Worm (Caenorhabditis elegans) whole organism, late embryonic: Measurements from ENCODE around the gene fbxa-32.

Source experiments
- ama-1 ChIP-seq: fragments of 150-350 bp; optimal IDR thresholded peaks from 2 replicates; lab custom pipeline; 2014
- ceh-14 ChIP-seq: sonication (generic microtip); optimal IDR thresholded peaks from 2 replicates; lab custom pipeline; 2016; ENCODE audit warnings: missing genotype, missing genetic modification characterization, missing compliant biosample characterization
- ceh-18 ChIP-seq: sonication (generic microtip); optimal IDR thresholded peaks from 2 replicates; lab custom pipeline; 2016; ENCODE audit warnings: missing genetic modification characterization, missing compliant biosample characterization
- ceh-19 ChIP-seq: fragments of 200-800 bp; sonication (Bioruptor generic); optimal IDR thresholded peaks from 2 replicates; lab custom pipeline; 2018; ENCODE audit warnings: mild to moderate bottlenecking, missing genetic modification characterization, missing compliant biosample characterization
- ceh-2 ChIP-seq: sonication (generic microtip); optimal IDR thresholded peaks from 2 replicates; lab custom pipeline; 2016; ENCODE audit warnings: missing genotype, missing genetic modification characterization, missing compliant biosample characterization
- ceh-22 ChIP-seq: sonication (generic microtip); optimal IDR thresholded peaks from 2 replicates; lab custom pipeline; 2017; ENCODE audit warnings: missing biosample characterization, missing genetic modification characterization
- ceh-24 ChIP-seq: sonication (generic microtip); optimal IDR thresholded peaks from 2 replicates; lab custom pipeline; 2016; ENCODE audit warnings: mild to moderate bottlenecking, missing genetic modification characterization, missing compliant biosample characterization
- ceh-30 ChIP-seq: fragments of 150-350 bp; optimal IDR thresholded peaks from 2 replicates; lab custom pipeline; 2014; ENCODE audit warnings: missing biosample characterization, missing genetic modification characterization
- ceh-31 ChIP-seq: sonication (generic microtip); optimal IDR thresholded peaks from 2 replicates; lab custom pipeline; 2016; ENCODE audit warnings: missing genetic modification characterization, missing compliant biosample characterization
- ceh-34 ChIP-seq: sonication (generic microtip); optimal IDR thresholded peaks from 2 replicates; lab custom pipeline; 2016; ENCODE audit warnings: mild to moderate bottlenecking, missing genetic modification characterization, missing compliant biosample characterization
- che-1 ChIP-seq: sonication (generic microtip); optimal IDR thresholded peaks from 2 replicates; lab custom pipeline; 2016; ENCODE audit warnings: mild to moderate bottlenecking, missing genetic modification characterization, missing compliant biosample characterization
- dve-1 ChIP-seq: sonication (generic microtip); optimal IDR thresholded peaks from 2 replicates; lab custom pipeline; 2017; ENCODE audit warnings: antibody characterized with exemption, mild to moderate bottlenecking, missing genetic modification characterization, missing compliant biosample characterization
- elt-2 ChIP-seq: sonication (generic microtip); optimal IDR thresholded peaks from 2 replicates; lab custom pipeline; 2016; ENCODE audit warnings: missing genetic modification reagents, missing genetic modification characterization, missing compliant biosample characterization
- eyg-1 ChIP-seq: sonication (generic microtip); optimal IDR thresholded peaks from 2 replicates; lab custom pipeline; 2016; ENCODE audit warnings: missing genotype, missing genetic modification characterization, missing compliant biosample characterization
- fkh-10 ChIP-seq: fragments of 150-350 bp; optimal IDR thresholded peaks from 2 replicates; lab custom pipeline; 2014; ENCODE audit warnings: missing biosample characterization, missing genetic modification reagents, missing genetic modification characterization
- fkh-6 ChIP-seq: sonication (generic microtip); optimal IDR thresholded peaks from 2 replicates; lab custom pipeline; 2016; ENCODE audit warnings: missing genetic modification characterization, missing compliant biosample characterization
- gmeb-2 ChIP-seq: sonication (generic microtip); optimal IDR thresholded peaks from 2 replicates; lab custom pipeline; 2016; ENCODE audit warnings: missing genetic modification characterization, inconsistent platforms, missing compliant biosample characterization
- hlh-13 ChIP-seq: fragments of 200-800 bp; sonication (Bioruptor generic); optimal IDR thresholded peaks from 2 replicates; lab custom pipeline; 2018; ENCODE audit warnings: mild to moderate bottlenecking, missing genetic modification characterization, missing compliant biosample characterization
- hlh-15 ChIP-seq: sonication (generic microtip); optimal IDR thresholded peaks from 2 replicates; lab custom pipeline; 2016; ENCODE audit warnings: missing genetic modification characterization, missing compliant biosample characterization
- hlh-30 ChIP-seq: sonication (generic microtip); optimal IDR thresholded peaks from 2 replicates; lab custom pipeline; 2017; ENCODE audit warnings: antibody characterized with exemption, missing genetic modification characterization, missing compliant biosample characterization; ENCODE audit not compliant: insufficient read depth
- hlh-6 ChIP-seq: sonication (generic microtip); optimal IDR thresholded peaks from 2 replicates; lab custom pipeline; 2016; ENCODE audit warnings: missing genotype, missing genetic modification characterization, missing compliant biosample characterization
- lin-11 ChIP-seq: fragments of 200-800 bp; sonication (Bioruptor generic); optimal IDR thresholded peaks from 2 replicates; lab custom pipeline; 2018; ENCODE audit warnings: mild to moderate bottlenecking, missing genetic modification characterization, missing compliant biosample characterization
- madf-2 ChIP-seq: sonication (generic microtip); optimal IDR thresholded peaks from 2 replicates; lab custom pipeline; 2017; ENCODE audit warnings: missing genetic modification characterization, missing compliant biosample characterization
- nhr-232 ChIP-seq: sonication (generic microtip); optimal IDR thresholded peaks from 2 replicates; lab custom pipeline; 2016; ENCODE audit warnings: missing genetic modification characterization, missing compliant biosample characterization
- odd-2 ChIP-seq: sonication (generic microtip); optimal IDR thresholded peaks from 2 replicates; lab custom pipeline; 2017; ENCODE audit warnings: antibody characterized with exemption, mild to moderate bottlenecking, missing genetic modification characterization, missing compliant biosample characterization
- pat-9 ChIP-seq: fragments of 200-800 bp; sonication (Bioruptor generic); optimal IDR thresholded peaks from 2 replicates; lab custom pipeline; 2018; ENCODE audit warnings: mild to moderate bottlenecking, missing genetic modification characterization, moderate library complexity, missing compliant biosample characterization
- pax-1 ChIP-seq: fragments of 150-350 bp; optimal IDR thresholded peaks from 2 replicates; lab custom pipeline; 2014; ENCODE audit warnings: missing biosample characterization, missing genetic modification characterization
- pha-2 ChIP-seq: sonication (generic microtip); optimal IDR thresholded peaks from 2 replicates; lab custom pipeline; 2017; ENCODE audit warnings: mild to moderate bottlenecking, missing genetic modification characterization, missing compliant biosample characterization
- ref-2 ChIP-seq: sonication (generic microtip); optimal IDR thresholded peaks from 2 replicates; lab custom pipeline; 2016; ENCODE audit warnings: missing genetic modification characterization, missing compliant biosample characterization
- rnt-1 ChIP-seq: sonication (generic microtip); optimal IDR thresholded peaks from 2 replicates; lab custom pipeline; 2016; ENCODE audit warnings: missing genetic modification characterization, missing compliant biosample characterization
- sdc-2 ChIP-seq: sonication (generic microtip); optimal IDR thresholded peaks from 2 replicates; lab custom pipeline; 2016; ENCODE audit warnings: missing genotype, missing genetic modification characterization, missing compliant biosample characterization
- sox-2 ChIP-seq: fragments of 200-800 bp; sonication (Bioruptor generic); IDR thresholded peaks from 2 replicates; pipeline ENCODE4 v1.3.6; 2022; ENCODE audit warnings: missing genetic modification reagents, missing genetic modification characterization, missing compliant biosample characterization
- sox-4 ChIP-seq: sonication (generic microtip); optimal IDR thresholded peaks from 2 replicates; lab custom pipeline; 2017; ENCODE audit warnings: mild to moderate bottlenecking, missing genetic modification characterization, inconsistent platforms, missing compliant biosample characterization
- tbx-2 ChIP-seq: sonication (generic microtip); optimal IDR thresholded peaks from 2 replicates; lab custom pipeline; 2016; ENCODE audit warnings: missing genetic modification characterization, missing compliant biosample characterization
- tbx-7 ChIP-seq: sonication (generic microtip); optimal IDR thresholded peaks from 2 replicates; lab custom pipeline; 2016; ENCODE audit warnings: missing genotype, missing genetic modification characterization, missing compliant biosample characterization
- ttx-3 ChIP-seq: sonication (generic microtip); optimal IDR thresholded peaks from 2 replicates; lab custom pipeline; 2016; ENCODE audit warnings: missing genetic modification reagents, missing genetic modification characterization, missing compliant biosample characterization
- unc-3 ChIP-seq, 2 experiments: fragments of 200-800 bp in 1 of 2; sonication (Bioruptor generic) in 1 of 2; sonication (generic microtip) in 1 of 2; conservative IDR thresholded peaks in 1 of 2; optimal IDR thresholded peaks in 1 of 2; 2 replicates each; pipeline versions ENCODE4 v1.3.6 to Lab custom; 2016 to 2022; ENCODE audit warnings: missing compliant biosample characterization in 2 of 2, missing genetic modification characterization in 2 of 2, missing genetic modification reagents in 1 of 2
- unc-86 ChIP-seq: sonication (generic microtip); optimal IDR thresholded peaks from 2 replicates; lab custom pipeline; 2016; ENCODE audit warnings: missing genetic modification characterization, missing compliant biosample characterization
- zip-5 ChIP-seq: sonication (generic microtip); optimal IDR thresholded peaks from 2 replicates; lab custom pipeline; 2016; ENCODE audit warnings: missing genetic modification characterization, missing compliant biosample characterization

The fbxa-32 gene

ce11 chrIII:1218221-1218620 lies 50.8 kb downstream of the fbxa-32 start:
- TF ChIP-seq nhr-232 (tag; lab: Kevin White, UChicago) (peak; percentile 48), sdc-2 (tag; lab: Kevin White, UChicago) (peak; percentile 28), ceh-34 (tag; lab: Kevin White, UChicago) (peak; percentile 30), ceh-18 (tag; lab: Kevin White, UChicago) (peak; percentile 25), sox-2 (GFP tag; lab: Robert Waterston, UW) (0 out of 2 replicates have a peak, but pooled peaks have one; percentile 11), ref-2 (tag; lab: Kevin White, UChicago) (peak; percentile 15), ceh-22 (tag; lab: Kevin White, UChicago) (no peak), pha-2 (tag; lab: Kevin White, UChicago) (peak; percentile 69), eyg-1 (tag; lab: Kevin White, UChicago) (no peak), rnt-1 (tag; lab: Kevin White, UChicago) (no peak), lin-11 (tag; lab: Kevin White, UChicago) (peak; percentile 51), gmeb-2 (peak; percentile 15), hlh-30 (tag; lab: Kevin White, UChicago) (no peak), unc-86 (tag; lab: Kevin White, UChicago) (peak; percentile 16), madf-2 (no peak), ceh-14 (tag; lab: Kevin White, UChicago) (no peak), fkh-6 (tag; lab: Kevin White, UChicago) (peak; percentile 31), sox-4 (tag; lab: Kevin White, UChicago) (peak; percentile 52), hlh-13 (GFP tag; lab: Kevin White, UChicago) (no peak), pat-9 (tag; lab: Kevin White, UChicago) (peak; percentile 9), ama-1 (lab: Kevin White, UChicago) (no peak), ceh-31 (tag; lab: Kevin White, UChicago) (no peak), pax-1 (tag; lab: Kevin White, UChicago) (no peak), odd-2 (tag; lab: Kevin White, UChicago) (no peak), ceh-24 (tag; lab: Kevin White, UChicago) (no peak), dve-1 (peak; percentile 13), ceh-19 (no peak), ceh-2 (tag; lab: Kevin White, UChicago) (peak; percentile 32), che-1 (tag; lab: Kevin White, UChicago) (peak; percentile 69), hlh-6 (tag; lab: Kevin White, UChicago) (peak; percentile 22), tbx-2 (peak; percentile 46), ttx-3 (tag; lab: Kevin White, UChicago) (peak; percentile 29), zip-5 (peak; percentile 11), unc-3 (GFP tag; conservative IDR thresholded peaks at IDR 0.05; lab: Robert Waterston, UW) (no peak), unc-3 (tag; optimal IDR thresholded peaks at IDR 0.05; lab: Kevin White, UChicago) (no peak), elt-2 (tag; lab: Kevin White, UChicago) (peak; percentile 32), tbx-7 (tag; lab: Kevin White, UChicago) (no peak), fkh-10 (no peak), hlh-15 (no peak), ceh-30 (no peak)
